Worm (Caenorhabditis elegans) whole organism, mixed stage, embryonic: ENCODE results near the gene M01F1.4.

ENCODE experiments used
- bed-3 ChIP-seq: fragments of 200-800 bp; sonication (Bioruptor generic); optimal IDR thresholded peaks from 3 replicates; lab custom pipeline; 2018; ENCODE audit warnings: mild to moderate bottlenecking, missing genetic modification characterization, moderate library complexity, missing compliant biosample characterization
- blmp-1 ChIP-seq: fragments of 150-350 bp; optimal IDR thresholded peaks from 2 replicates; lab custom pipeline; 2014; ENCODE audit warnings: missing biosample characterization, missing genetic modification characterization
- drap-1 ChIP-seq: fragments of 200-800 bp; sonication (Bioruptor generic); optimal IDR thresholded peaks from 3 replicates; lab custom pipeline; 2018; ENCODE audit warnings: mild to moderate bottlenecking, missing genetic modification characterization, missing compliant biosample characterization
- elt-1 ChIP-seq: sonication (generic microtip); optimal IDR thresholded peaks from 2 replicates; lab custom pipeline; 2017; ENCODE audit warnings: missing genetic modification characterization, mild to moderate bottlenecking, missing compliant biosample characterization, antibody characterized with exemption, moderate library complexity, borderline replicate concordance; ENCODE audit not compliant: insufficient read depth
- elt-3 ChIP-seq: fragments of 150-350 bp; optimal IDR thresholded peaks from 2 replicates; lab custom pipeline; 2014; ENCODE audit warnings: missing biosample characterization, missing genetic modification characterization
- lin-13 ChIP-seq: fragments of 150-350 bp; optimal IDR thresholded peaks from 2 replicates; lab custom pipeline; 2014; ENCODE audit warnings: missing biosample characterization, missing genetic modification characterization
- nhr-237 ChIP-seq: fragments of 150-350 bp; optimal IDR thresholded peaks from 2 replicates; lab custom pipeline; 2014; ENCODE audit warnings: missing biosample characterization, missing genetic modification characterization
- nhr-76 ChIP-seq: sonication (generic microtip); optimal IDR thresholded peaks from 2 replicates; lab custom pipeline; 2017; ENCODE audit warnings: missing biosample characterization, missing genetic modification characterization
- pha-4 ChIP-seq: fragments of 150-350 bp; optimal IDR thresholded peaks from 2 replicates; lab custom pipeline; 2018; ENCODE audit warnings: missing biosample characterization, missing genetic modification reagents, missing genetic modification characterization
- snpc-4 ChIP-seq: fragments of 150-350 bp; optimal IDR thresholded peaks from 2 replicates; lab custom pipeline; 2014; ENCODE audit warnings: missing biosample characterization, missing genetic modification characterization
- unc-39 ChIP-seq: fragments of 150-350 bp; optimal IDR thresholded peaks from 2 replicates; lab custom pipeline; 2014; ENCODE audit warnings: missing biosample characterization, missing genetic modification characterization
- unc-62 ChIP-seq: fragments of 150-350 bp; optimal IDR thresholded peaks from 2 replicates; lab custom pipeline; 2014; ENCODE audit warnings: missing biosample characterization, missing genetic modification reagents, missing genetic modification characterization
- ztf-11 ChIP-seq: fragments of 150-350 bp; optimal IDR thresholded peaks from 2 replicates; lab custom pipeline; 2014; ENCODE audit warnings: missing biosample characterization, missing genetic modification characterization

- TF ChIP-seq nhr-237: no peak
- TF ChIP-seq blmp-1: no peak
- no peak for TF ChIP-seq bed-3 (GFP tag; lab: Kevin White, UChicago)
- TF ChIP-seq pha-4 (tag; lab: Kevin White, UChicago): no peak
- no peak for TF ChIP-seq ztf-11 (tag; lab: Kevin White, UChicago)
- no peak for TF ChIP-seq drap-1 (GFP tag; lab: Kevin White, UChicago)
- TF ChIP-seq unc-62 (GFP tag; lab: Kevin White, UChicago): no peak
- TF ChIP-seq unc-39 (tag; lab: Kevin White, UChicago): no peak
- no peak for TF ChIP-seq lin-13 (tag; lab: Kevin White, UChicago)
- no peak for TF ChIP-seq elt-3 (tag; lab: Kevin White, UChicago)
- TF ChIP-seq snpc-4 (tag; lab: Kevin White, UChicago): no peak
- TF ChIP-seq elt-1: no peak
- no peak for TF ChIP-seq nhr-76 (tag; lab: Kevin White, UChicago)
Measured at ce11 chrIII:3461403-3461802, 48.4 kb downstream of the M01F1.4 start, which contains the start of gene pph-6.
